Fruit fly (Drosophila melanogaster) whole organism, embryonic: ENCODE measurements around the gene CG13075.

Experiments used
- Bteb2 ChIP-seq: fragments of 200-800 bp; sonication (Bioruptor generic); optimal IDR thresholded peaks from 2 replicates; lab custom pipeline; 2016; ENCODE audit warnings: missing biosample characterization, missing genetic modification characterization
- CG1024 ChIP-seq: fragments of 200-800 bp; sonication (Bioruptor generic); IDR thresholded peaks from 2 replicates; pipeline ENCODE4 v1.3.6; 2022; ENCODE audit warnings: missing biosample characterization, missing genetic modification characterization
- CG10462 ChIP-seq: fragments of 200-800 bp; sonication (Bioruptor generic); optimal IDR thresholded peaks from 2 replicates; lab custom pipeline; 2016; ENCODE audit warnings: missing biosample characterization, missing genetic modification characterization
- CG10979 ChIP-seq: fragments of 200-800 bp; sonication (Bioruptor generic); optimal IDR thresholded peaks from 2 replicates; lab custom pipeline; 2018; ENCODE audit warnings: missing biosample characterization, mild to moderate bottlenecking, missing genetic modification characterization, moderate library complexity
- CG11085 ChIP-seq: fragments of 200-800 bp; sonication (Bioruptor generic); IDR thresholded peaks from 2 replicates; pipeline ENCODE4 v1.3.6; 2022; ENCODE audit warnings: missing biosample characterization, missing genetic modification characterization
- CG11456 ChIP-seq: fragments of 200-800 bp; sonication (Bioruptor generic); IDR thresholded peaks from 3 replicates; pipeline ENCODE4 v1.3.6; 2022; ENCODE audit warnings: missing biosample characterization, missing genetic modification characterization
- CG12299 ChIP-seq: fragments of 200-800 bp; sonication (Bioruptor generic); optimal IDR thresholded peaks from 2 replicates; lab custom pipeline; 2018; ENCODE audit warnings: missing biosample characterization, mild to moderate bottlenecking, missing genetic modification characterization
- CG14965 ChIP-seq: fragments of 200-800 bp; sonication (Bioruptor generic); optimal IDR thresholded peaks from 2 replicates; lab custom pipeline; 2016; ENCODE audit warnings: missing biosample characterization, missing genetic modification characterization, borderline replicate concordance
- CG15696 ChIP-seq: fragments of 200-800 bp; sonication (Bioruptor generic); optimal IDR thresholded peaks from 2 replicates; lab custom pipeline; 2019; ENCODE audit warnings: missing biosample characterization, mild to moderate bottlenecking, missing genetic modification characterization, moderate library complexity
- CG17186 ChIP-seq: fragments of 200-800 bp; sonication (Bioruptor generic); optimal IDR thresholded peaks from 3 replicates; lab custom pipeline; 2017; ENCODE audit warnings: missing biosample characterization, missing genetic modification reagents, missing genetic modification characterization
- CG17385 ChIP-seq: fragments of 200-800 bp; sonication (Bioruptor generic); optimal IDR thresholded peaks from 3 replicates; lab custom pipeline; 2018; ENCODE audit warnings: missing biosample characterization, mild to moderate bottlenecking, missing genetic modification characterization
- CG17802 ChIP-seq: fragments of 200-800 bp; sonication (Bioruptor generic); optimal IDR thresholded peaks from 2 replicates; lab custom pipeline; 2018; ENCODE audit warnings: missing biosample characterization, mild to moderate bottlenecking, missing genetic modification characterization, moderate library complexity
- CG18764 ChIP-seq: fragments of 200-800 bp; sonication (Bioruptor generic); optimal IDR thresholded peaks from 3 replicates; lab custom pipeline; 2016; ENCODE audit warnings: missing biosample characterization, missing genetic modification characterization
- CG30403 ChIP-seq: fragments of 200-800 bp; sonication (Bioruptor generic); optimal IDR thresholded peaks from 3 replicates; lab custom pipeline; 2016; ENCODE audit warnings: missing biosample characterization, missing genetic modification characterization
- CG31388 ChIP-seq: fragments of 200-800 bp; sonication (Bioruptor generic); optimal IDR thresholded peaks from 2 replicates; lab custom pipeline; 2016; ENCODE audit warnings: missing biosample characterization, missing genetic modification characterization
- CG34422 ChIP-seq: fragments of 200-800 bp; sonication (Bioruptor generic); IDR thresholded peaks from 3 replicates; pipeline ENCODE4 v1.3.6; 2022; ENCODE audit warnings: missing biosample characterization, missing genetic modification characterization
- CG4282 ChIP-seq: fragments of 200-800 bp; sonication (Bioruptor generic); optimal IDR thresholded peaks from 2 replicates; lab custom pipeline; 2016; ENCODE audit warnings: missing biosample characterization, missing genetic modification characterization
- CG4424 ChIP-seq: fragments of 200-800 bp; sonication (Bioruptor generic); optimal IDR thresholded peaks from 3 replicates; lab custom pipeline; 2016; ENCODE audit warnings: missing biosample characterization, missing genetic modification characterization
- CG4707 ChIP-seq: fragments of 200-800 bp; sonication (Bioruptor generic); optimal IDR thresholded peaks from 2 replicates; lab custom pipeline; 2018; ENCODE audit warnings: missing biosample characterization, mild to moderate bottlenecking, missing genetic modification characterization, moderate library complexity
- CG7745 ChIP-seq: fragments of 200-800 bp; sonication (Bioruptor generic); optimal IDR thresholded peaks from 2 replicates; lab custom pipeline; 2018; ENCODE audit warnings: missing biosample characterization, mild to moderate bottlenecking, missing genetic modification characterization, moderate library complexity
- CG8089 ChIP-seq: fragments of 200-800 bp; sonication (Bioruptor generic); optimal IDR thresholded peaks from 3 replicates; lab custom pipeline; 2016; ENCODE audit warnings: missing biosample characterization, missing genetic modification characterization
- CG8924 ChIP-seq: fragments of 200-800 bp; optimal IDR thresholded peaks from 3 replicates; lab custom pipeline; 2019; ENCODE audit warnings: missing biosample characterization, mild to moderate bottlenecking, missing genetic modification characterization, moderate library complexity
- Dek ChIP-seq: fragments of 200-800 bp; sonication (Bioruptor generic); optimal IDR thresholded peaks from 3 replicates; lab custom pipeline; 2019; ENCODE audit warnings: missing biosample characterization, mild to moderate bottlenecking, missing genetic modification characterization, moderate library complexity
- GATAe ChIP-seq: fragments of 200-800 bp; sonication (Bioruptor generic); conservative IDR thresholded peaks from 2 replicates; pipeline ENCODE4 v1.3.6; 2022; ENCODE audit warnings: missing biosample characterization, missing genetic modification characterization
- Gug ChIP-seq: fragments of 200-800 bp; sonication (Bioruptor generic); IDR thresholded peaks from 4 replicates; pipeline ENCODE4 v1.3.6; 2022; ENCODE audit warnings: missing biosample characterization, missing genetic modification characterization
- H2.0 ChIP-seq: fragments of 200-800 bp; sonication (Bioruptor generic); IDR thresholded peaks from 2 replicates; pipeline ENCODE4 v1.3.6; 2022; ENCODE audit warnings: missing biosample characterization, missing genetic modification characterization
- HHEX ChIP-seq: fragments of 200-800 bp; sonication (Bioruptor generic); optimal IDR thresholded peaks from 3 replicates; lab custom pipeline; 2017; ENCODE audit warnings: missing biosample characterization, mild to moderate bottlenecking, missing genetic modification characterization, missing genetic modification reagents
- Hr3 ChIP-seq: fragments of 200-800 bp; sonication (Bioruptor generic); optimal IDR thresholded peaks from 3 replicates; lab custom pipeline; 2016; ENCODE audit warnings: missing biosample characterization, missing genetic modification characterization
- Mes4 ChIP-seq: fragments of 200-800 bp; sonication (Bioruptor generic); optimal IDR thresholded peaks from 2 replicates; lab custom pipeline; 2016; ENCODE audit warnings: missing biosample characterization, missing genetic modification characterization
- Vsx1 ChIP-seq: fragments of 200-800 bp; sonication (Bioruptor generic); optimal IDR thresholded peaks from 2 replicates; lab custom pipeline; 2017; ENCODE audit warnings: missing biosample characterization, mild to moderate bottlenecking, missing genetic modification characterization, missing genetic modification reagents
- ara ChIP-seq: fragments of 200-800 bp; sonication (Bioruptor generic); IDR thresholded peaks from 2 replicates; pipeline ENCODE4 v1.3.6; 2022; ENCODE audit warnings: missing biosample characterization, missing genetic modification characterization
- bab2 ChIP-seq: fragments of 200-800 bp; sonication (Bioruptor generic); optimal IDR thresholded peaks from 2 replicates; lab custom pipeline; 2016; ENCODE audit warnings: missing biosample characterization, missing genetic modification characterization
- corto ChIP-seq: fragments of 200-800 bp; sonication (Bioruptor generic); optimal IDR thresholded peaks from 2 replicates; lab custom pipeline; 2016; ENCODE audit warnings: missing biosample characterization, mild to moderate bottlenecking, missing genetic modification characterization, moderate library complexity
- crol ChIP-seq: fragments of 200-800 bp; sonication (Bioruptor generic); IDR thresholded peaks from 2 replicates; pipeline ENCODE4 v1.3.6; 2022; ENCODE audit warnings: missing biosample characterization, missing genetic modification characterization
- dmrt99B ChIP-seq: fragments of 200-800 bp; sonication (Bioruptor generic); optimal IDR thresholded peaks from 2 replicates; lab custom pipeline; 2018; ENCODE audit warnings: missing biosample characterization, mild to moderate bottlenecking, missing genetic modification characterization, moderate library complexity
- eve ChIP-seq, 2 experiments: fragments of >200 bp; optimal IDR thresholded peaks; 2 replicates each; lab custom pipeline; 2017; ENCODE audit warnings: missing biosample characterization in 2 of 2, missing genetic modification characterization in 2 of 2
- fru ChIP-seq: fragments of >200 bp; optimal IDR thresholded peaks from 2 replicates; lab custom pipeline; 2017
- gcm ChIP-seq: fragments of 200-800 bp; sonication (Bioruptor generic); optimal IDR thresholded peaks from 2 replicates; lab custom pipeline; 2019; ENCODE audit warnings: missing biosample characterization, mild to moderate bottlenecking, missing genetic modification characterization, moderate library complexity
- gcm2 ChIP-seq: fragments of 200-800 bp; sonication (Bioruptor generic); optimal IDR thresholded peaks from 2 replicates; lab custom pipeline; 2016; ENCODE audit warnings: missing biosample characterization, missing genetic modification characterization
- grau ChIP-seq: fragments of 200-800 bp; optimal IDR thresholded peaks from 3 replicates; lab custom pipeline; 2019; ENCODE audit warnings: missing biosample characterization, mild to moderate bottlenecking, missing genetic modification characterization, moderate library complexity
- gsb ChIP-seq: fragments of 200-800 bp; sonication (Bioruptor generic); IDR thresholded peaks from 2 replicates; pipeline ENCODE4 v1.3.6; 2022; ENCODE audit warnings: missing biosample characterization, missing genetic modification characterization
- jumu ChIP-seq: fragments of 200-800 bp; sonication (Bioruptor generic); optimal IDR thresholded peaks from 3 replicates; lab custom pipeline; 2016; ENCODE audit warnings: missing biosample characterization, missing genetic modification characterization
- nerfin-1 ChIP-seq: fragments of 200-800 bp; sonication (Bioruptor generic); optimal IDR thresholded peaks from 3 replicates; lab custom pipeline; 2019; ENCODE audit warnings: missing biosample characterization, mild to moderate bottlenecking, missing genetic modification characterization, moderate library complexity
- org-1 ChIP-seq: fragments of 200-800 bp; sonication (Bioruptor generic); optimal IDR thresholded peaks from 2 replicates; lab custom pipeline; 2017; ENCODE audit warnings: missing biosample characterization, missing genetic modification characterization
- otp ChIP-seq: fragments of 200-800 bp; sonication (Bioruptor generic); IDR thresholded peaks from 3 replicates; pipeline ENCODE4, ENCODE4 v1.3.6; 2022; ENCODE audit warnings: missing biosample characterization, missing genetic modification characterization
- pan ChIP-seq, 4 experiments: fragments of >200 bp in 3 of 4; fragments of 200-800 bp in 1 of 4; sonication (Bioruptor generic) in 1 of 4; optimal IDR thresholded peaks in 3 of 4; IDR thresholded peaks in 1 of 4; 2 replicates each; pipeline versions ENCODE4 v1.3.6 to Lab custom; 2017 to 2022; ENCODE audit warnings: missing biosample characterization in 2 of 4, missing genetic modification characterization in 2 of 4, mixed read lengths in 1 of 4
- peb ChIP-seq: fragments of 200-800 bp; sonication (Bioruptor generic); IDR thresholded peaks from 2 replicates; pipeline ENCODE4 v1.3.6; 2022; ENCODE audit warnings: missing biosample characterization, missing genetic modification characterization
- pita ChIP-seq: fragments of 200-800 bp; sonication (Bioruptor generic); optimal IDR thresholded peaks from 2 replicates; lab custom pipeline; 2017; ENCODE audit warnings: missing biosample characterization, mild to moderate bottlenecking, missing genetic modification characterization
- sd ChIP-seq: fragments of 200-800 bp; sonication (Bioruptor generic); optimal IDR thresholded peaks from 3 replicates; lab custom pipeline; 2018; ENCODE audit warnings: missing biosample characterization, mild to moderate bottlenecking, missing genetic modification characterization, moderate library complexity
- so ChIP-seq: fragments of 200-800 bp; sonication (Bioruptor generic); IDR thresholded peaks from 3 replicates; pipeline ENCODE4 v1.3.6; 2022; ENCODE audit warnings: missing biosample characterization, missing genetic modification characterization
- sug ChIP-seq: fragments of 200-800 bp; optimal IDR thresholded peaks from 2 replicates; lab custom pipeline; 2019; ENCODE audit warnings: missing biosample characterization, mild to moderate bottlenecking, missing genetic modification characterization, moderate library complexity
- trem ChIP-seq: fragments of 200-800 bp; optimal IDR thresholded peaks from 3 replicates; lab custom pipeline; 2019; ENCODE audit warnings: missing biosample characterization, mild to moderate bottlenecking, missing genetic modification characterization, moderate library complexity

CG13075 gene

DNA sequence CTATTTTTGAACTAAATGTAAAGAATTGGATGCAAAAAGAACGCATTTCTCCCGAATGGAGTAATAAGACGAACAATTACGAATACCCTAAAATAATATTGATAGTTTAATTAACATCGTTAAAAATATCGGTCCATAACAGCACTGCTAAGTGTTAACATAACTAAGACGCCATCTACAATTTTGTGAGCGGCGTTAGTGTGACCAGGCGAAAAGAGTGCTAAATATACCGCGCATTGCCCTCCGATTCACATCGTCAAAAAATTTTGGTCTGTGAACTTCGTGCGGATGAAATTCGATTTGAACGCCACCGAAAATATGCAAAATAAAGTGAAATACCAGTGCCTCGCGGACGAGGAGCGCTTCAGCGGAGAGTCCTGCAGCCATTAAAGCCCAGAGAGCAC, 32.1 kb upstream of the CG13075 start, which contains the start of gene Mbs (continued):
- peak; percentile 5 for TF ChIP-seq CG8924 (tag; lab: Kevin White, UChicago)
- TF ChIP-seq gcm: no peak
- TF ChIP-seq Dek (tag; lab: Kevin White, UChicago): peak; percentile 1
- no peak for TF ChIP-seq pita (GFP tag; lab: Kevin White, UChicago)
- no peak for TF ChIP-seq fru (lab: Kevin White, UChicago)
- TF ChIP-seq CG30403: no peak
- no peak for TF ChIP-seq corto
- peak; percentile 46 for TF ChIP-seq CG17186 (GFP tag; lab: Kevin White, UChicago)
- no peak for TF ChIP-seq CG4707 (GFP tag; lab: Kevin White, UChicago)
- TF ChIP-seq CG17385 (GFP tag; lab: Kevin White, UChicago): no peak
- no peak for TF ChIP-seq sd
- TF ChIP-seq dmrt99B: no peak
- no peak for TF ChIP-seq CG10979 (tag; lab: Kevin White, UChicago)
- no peak for TF ChIP-seq CG8089 (GFP tag; lab: Kevin White, UChicago)
- TF ChIP-seq crol (GFP tag; lab: Robert Waterston, UW): no peak
- TF ChIP-seq org-1 (GFP tag; lab: Kevin White, UChicago): no peak
- TF ChIP-seq peb (GFP tag; lab: Robert Waterston, UW): no peak
- TF ChIP-seq CG31388: no peak
- TF ChIP-seq GATAe: no peak
- no peak for TF ChIP-seq Gug (GFP tag; lab: Robert Waterston, UW)
- TF ChIP-seq grau (tag; lab: Kevin White, UChicago): peak; percentile 16
- TF ChIP-seq nerfin-1 (tag; lab: Kevin White, UChicago): no peak
- peak; percentile 58; the same call in 1 of the 3 replicates for TF ChIP-seq so (GFP tag; lab: Robert Waterston, UW)
- TF ChIP-seq ara: no peak
- peak; percentile 48 for TF ChIP-seq Vsx1
- no peak for TF ChIP-seq gsb
- no peak for TF ChIP-seq Bteb2 (GFP tag; lab: Kevin White, UChicago)
- no peak for TF ChIP-seq pan (optimal IDR thresholded peaks at IDR 0.05; lab: Kevin White, UChicago)
- peak in 1 of 2 experiments; percentile 28 for TF ChIP-seq pan (GFP tag; optimal IDR thresholded peaks at IDR 0.05 in 1 of 2, IDR thresholded peaks at IDR 0.05 in 1 of 2)
- TF ChIP-seq gcm2 (GFP tag; lab: Kevin White, UChicago): no peak
- TF ChIP-seq CG18764 (GFP tag; lab: Kevin White, UChicago): no peak
- TF ChIP-seq CG11456 (GFP tag; lab: Robert Waterston, UW): peak; percentile 52; the same call in 1 of the 3 replicates
- peak; percentile 50; the same call in 1 of the 3 replicates for TF ChIP-seq CG34422 (GFP tag; lab: Robert Waterston, UW)
- TF ChIP-seq CG11085 (GFP tag; lab: Robert Waterston, UW): no peak
- no peak for TF ChIP-seq Hr3
- TF ChIP-seq CG17802 (tag; lab: Kevin White, UChicago): no peak
- no peak for TF ChIP-seq CG12299 (tag; lab: Kevin White, UChicago)
- no peak for TF ChIP-seq CG1024 (GFP tag; lab: Robert Waterston, UW)
- TF ChIP-seq CG7745 (tag; lab: Kevin White, UChicago): peak; percentile 69
- peak in 1 of 2 experiments; percentile 39 for TF ChIP-seq eve (GFP tag; optimal IDR thresholded peaks at IDR 0.05; lab: Kevin White, UChicago)
- TF ChIP-seq trem (tag; lab: Kevin White, UChicago): peak; percentile 37
- TF ChIP-seq jumu: no peak
- TF ChIP-seq CG4424 (GFP tag; lab: Kevin White, UChicago): no peak
- TF ChIP-seq sug (tag; lab: Kevin White, UChicago): peak; percentile 18
- TF ChIP-seq CG15696 (tag; lab: Kevin White, UChicago): no peak
- no peak for TF ChIP-seq CG14965 (GFP tag; lab: Kevin White, UChicago)
- TF ChIP-seq bab2 (GFP tag; lab: Kevin White, UChicago): no peak
- TF ChIP-seq CG4282 (GFP tag; lab: Kevin White, UChicago): no peak
- TF ChIP-seq HHEX (GFP tag; lab: Kevin White, UChicago): peak; percentile 12
- TF ChIP-seq CG10462 (GFP tag; lab: Kevin White, UChicago): no peak
- no peak for TF ChIP-seq Mes4 (GFP tag; lab: Kevin White, UChicago)
- no peak for TF ChIP-seq H2.0 (GFP tag; lab: Robert Waterston, UW)
- TF ChIP-seq otp (GFP tag; lab: Robert Waterston, UW): no peak
